Fruit fly (Drosophila melanogaster): ENCODE data around the gene LSm3.

dm6 chr3R:23955380-23955779, 40.7 kb upstream of the LSm3 start:
- TF ChIP-seq Rel (GFP tag; optimal IDR thresholded peaks at IDR 0.05) (no peak), Rel (tag; optimal IDR thresholded peaks at IDR 0.05) (no peak), foxo (GFP tag; optimal IDR thresholded peaks at IDR 0.05) (no peak), Vsx2 (GFP tag; optimal IDR thresholded peaks at IDR 0.05; ENCODE audit: partially characterized antibody) (peak; percentile 17), Dfd (GFP tag; optimal IDR thresholded peaks at IDR 0.05) (no peak), dsf (GFP tag; optimal IDR thresholded peaks at IDR 0.05; ENCODE audit: borderline replicate concordance) (no peak), CrebA (GFP tag; optimal IDR thresholded peaks at IDR 0.05; ENCODE audit: borderline replicate concordance) (no peak), dmrt93B (GFP tag; optimal IDR thresholded peaks at IDR 0.05) (no peak)

All from whole organism, wandering third instar larva.